Fruit fly (Drosophila melanogaster) whole organism, embryonic: ENCODE measurements around the gene kraken.
A peak's percentile ranks its signal among the peaks of the same experiment; 100 is the strongest.

ENCODE experiments used
- Adf1 ChIP-seq: fragments of 200-800 bp; sonication (Bioruptor generic); IDR thresholded peaks from 2 replicates; pipeline ENCODE4 v1.3.6; 2022; ENCODE audit warnings: missing biosample characterization, missing genetic modification characterization
- Atf6 ChIP-seq: fragments of 200-800 bp; sonication (Bioruptor generic); IDR thresholded peaks from 2 replicates; pipeline ENCODE4 v1.3.6; 2022; ENCODE audit warnings: missing biosample characterization, missing genetic modification characterization
- Bdp1 ChIP-seq: fragments of 200-800 bp; sonication (Bioruptor generic); optimal IDR thresholded peaks from 3 replicates; lab custom pipeline; 2016; ENCODE audit warnings: missing biosample characterization, missing genetic modification characterization
- Blimp-1 ChIP-seq: fragments of 200-800 bp; sonication (Bioruptor generic); optimal IDR thresholded peaks from 3 replicates; lab custom pipeline; 2018; ENCODE audit warnings: missing biosample characterization, missing genetic modification characterization, mild to moderate bottlenecking, moderate library complexity, missing genetic modification reagents
- CG11093 ChIP-seq: fragments of 200-800 bp; sonication (Bioruptor generic); IDR thresholded peaks from 3 replicates; pipeline ENCODE4 v1.3.6; 2022; ENCODE audit warnings: missing biosample characterization, missing genetic modification characterization
- CG16815 ChIP-seq: fragments of 200-800 bp; sonication (Bioruptor generic); optimal IDR thresholded peaks from 3 replicates; lab custom pipeline; 2017; ENCODE audit warnings: missing biosample characterization, mild to moderate bottlenecking, missing genetic modification characterization
- CG18011 ChIP-seq: fragments of 200-800 bp; sonication (Bioruptor generic); optimal IDR thresholded peaks from 2 replicates; lab custom pipeline; 2017; ENCODE audit warnings: missing biosample characterization, missing genetic modification characterization, mild to moderate bottlenecking, moderate library complexity, missing genotype
- CG18764 ChIP-seq: fragments of 200-800 bp; sonication (Bioruptor generic); optimal IDR thresholded peaks from 3 replicates; lab custom pipeline; 2016; ENCODE audit warnings: missing biosample characterization, missing genetic modification characterization
- CG32772 ChIP-seq: fragments of 200-800 bp; sonication (Bioruptor generic); IDR thresholded peaks from 2 replicates; pipeline ENCODE4 v1.3.6; 2022; ENCODE audit warnings: missing biosample characterization, missing genetic modification characterization
- CG33557 ChIP-seq: fragments of 200-800 bp; sonication (Bioruptor generic); optimal IDR thresholded peaks from 2 replicates; lab custom pipeline; 2019; ENCODE audit warnings: missing biosample characterization, mild to moderate bottlenecking, missing genetic modification characterization, moderate library complexity
- CG4820 ChIP-seq: fragments of 200-800 bp; sonication (Bioruptor generic); optimal IDR thresholded peaks from 3 replicates; lab custom pipeline; 2016; ENCODE audit warnings: missing biosample characterization, missing genetic modification characterization
- CG6175 ChIP-seq: fragments of 200-800 bp; sonication (Bioruptor generic); IDR thresholded peaks from 3 replicates; pipeline ENCODE4 v1.3.6; 2022; ENCODE audit warnings: missing biosample characterization, missing genetic modification characterization
- CG7839 ChIP-seq: fragments of 200-800 bp; sonication (Bioruptor generic); optimal IDR thresholded peaks from 3 replicates; lab custom pipeline; 2018; ENCODE audit warnings: missing biosample characterization, mild to moderate bottlenecking, missing genetic modification characterization, moderate library complexity
- CG8089 ChIP-seq: fragments of 200-800 bp; sonication (Bioruptor generic); optimal IDR thresholded peaks from 3 replicates; lab custom pipeline; 2016; ENCODE audit warnings: missing biosample characterization, missing genetic modification characterization
- CG8944 ChIP-seq: fragments of 200-800 bp; sonication (Bioruptor generic); optimal IDR thresholded peaks from 3 replicates; lab custom pipeline; 2016; ENCODE audit warnings: missing biosample characterization, missing genetic modification characterization
- CG9215 ChIP-seq: fragments of 200-800 bp; sonication (Bioruptor generic); IDR thresholded peaks from 2 replicates; pipeline ENCODE4 v1.3.6; 2022; ENCODE audit warnings: missing biosample characterization, missing genetic modification characterization
- CG9876 ChIP-seq: fragments of 200-800 bp; sonication (Bioruptor generic); optimal IDR thresholded peaks from 2 replicates; lab custom pipeline; 2016; ENCODE audit warnings: missing biosample characterization, missing genetic modification characterization
- Chrac-16 ChIP-seq: fragments of 200-800 bp; sonication (Bioruptor generic); optimal IDR thresholded peaks from 3 replicates; lab custom pipeline; 2016; ENCODE audit warnings: missing biosample characterization, missing genetic modification characterization
- D19B ChIP-seq: fragments of 200-800 bp; sonication (Bioruptor generic); optimal IDR thresholded peaks from 2 replicates; lab custom pipeline; 2017; ENCODE audit warnings: missing biosample characterization, mild to moderate bottlenecking, missing genetic modification characterization
- Dad ChIP-seq: fragments of 200-800 bp; sonication (Bioruptor generic); optimal IDR thresholded peaks from 3 replicates; lab custom pipeline; 2016; ENCODE audit warnings: missing biosample characterization, missing genetic modification characterization
- Dip2 ChIP-seq: fragments of 200-800 bp; sonication (Bioruptor generic); IDR thresholded peaks from 2 replicates; pipeline ENCODE4 v1.3.6; 2022; ENCODE audit warnings: missing biosample characterization, missing genetic modification characterization
- Dip3 ChIP-seq: fragments of 200-800 bp; sonication (Bioruptor generic); optimal IDR thresholded peaks from 3 replicates; lab custom pipeline; 2016; ENCODE audit warnings: missing biosample characterization, missing genetic modification characterization
- Drgx ChIP-seq: fragments of 200-800 bp; sonication (Bioruptor generic); IDR thresholded peaks from 2 replicates; pipeline ENCODE4 v1.3.6; 2022; ENCODE audit warnings: missing biosample characterization, missing genetic modification characterization
- Mes4 ChIP-seq: fragments of 200-800 bp; sonication (Bioruptor generic); optimal IDR thresholded peaks from 2 replicates; lab custom pipeline; 2016; ENCODE audit warnings: missing biosample characterization, missing genetic modification characterization
- Oaz ChIP-seq: fragments of 200-800 bp; sonication (Bioruptor generic); IDR thresholded peaks from 2 replicates; pipeline ENCODE4 v1.3.6; 2022; ENCODE audit warnings: missing biosample characterization, missing genetic modification characterization
- PHDP ChIP-seq: fragments of 200-800 bp; sonication (Bioruptor generic); optimal IDR thresholded peaks from 3 replicates; lab custom pipeline; 2018; ENCODE audit warnings: missing biosample characterization, mild to moderate bottlenecking, missing genetic modification characterization, moderate library complexity
- Poxn ChIP-seq: fragments of 200-800 bp; sonication (Bioruptor generic); IDR thresholded peaks from 2 replicates; pipeline ENCODE4 v1.3.6; 2022; ENCODE audit warnings: missing biosample characterization, missing genetic modification characterization
- Ptx1 ChIP-seq: fragments of 200-800 bp; sonication (Bioruptor generic); IDR thresholded peaks from 2 replicates; pipeline ENCODE4 v1.3.6; 2022; ENCODE audit warnings: missing biosample characterization, missing genetic modification characterization
- Side ChIP-seq: fragments of 200-800 bp; sonication (Bioruptor generic); optimal IDR thresholded peaks from 2 replicates; lab custom pipeline; 2016; ENCODE audit warnings: missing biosample characterization, missing genetic modification characterization
- Sox102F ChIP-seq: fragments of 200-800 bp; sonication (Bioruptor generic); optimal IDR thresholded peaks from 2 replicates; lab custom pipeline; 2018; ENCODE audit warnings: missing biosample characterization, mild to moderate bottlenecking, missing genetic modification characterization, moderate library complexity
- Xbp1 ChIP-seq: fragments of 200-800 bp; sonication (Bioruptor generic); optimal IDR thresholded peaks from 3 replicates; lab custom pipeline; 2016; ENCODE audit warnings: missing biosample characterization, mild to moderate bottlenecking, missing genetic modification characterization
- chif ChIP-seq, 2 experiments: fragments of 200-800 bp; sonication (Bioruptor generic); optimal IDR thresholded peaks; 3 replicates each; lab custom pipeline; 2016; ENCODE audit warnings: missing biosample characterization in 2 of 2, missing genetic modification characterization in 2 of 2
- da ChIP-seq: fragments of 200-800 bp; sonication (Bioruptor generic); optimal IDR thresholded peaks from 2 replicates; lab custom pipeline; 2016; ENCODE audit warnings: missing biosample characterization, missing genetic modification characterization
- dmrt11E ChIP-seq: fragments of 200-800 bp; sonication (Bioruptor generic); optimal IDR thresholded peaks from 3 replicates; lab custom pipeline; 2018; ENCODE audit warnings: missing biosample characterization, mild to moderate bottlenecking, missing genetic modification characterization, moderate library complexity
- dmrt99B ChIP-seq: fragments of 200-800 bp; sonication (Bioruptor generic); optimal IDR thresholded peaks from 2 replicates; lab custom pipeline; 2018; ENCODE audit warnings: missing biosample characterization, mild to moderate bottlenecking, missing genetic modification characterization, moderate library complexity
- dysf ChIP-seq: fragments of 200-800 bp; sonication (Bioruptor generic); IDR thresholded peaks from 3 replicates; pipeline ENCODE4 v1.3.6; 2022; ENCODE audit warnings: missing biosample characterization, missing genetic modification characterization
- fd64A ChIP-seq: fragments of 200-800 bp; sonication (Bioruptor generic); optimal IDR thresholded peaks from 3 replicates; lab custom pipeline; 2018; ENCODE audit warnings: missing biosample characterization, mild to moderate bottlenecking, missing genetic modification characterization
- gsb ChIP-seq: fragments of 200-800 bp; sonication (Bioruptor generic); IDR thresholded peaks from 2 replicates; pipeline ENCODE4 v1.3.6; 2022; ENCODE audit warnings: missing biosample characterization, missing genetic modification characterization
- gsb-n ChIP-seq: fragments of 200-800 bp; sonication (Bioruptor generic); optimal IDR thresholded peaks from 3 replicates; lab custom pipeline; 2018; ENCODE audit warnings: missing biosample characterization, mild to moderate bottlenecking, missing genetic modification characterization
- jumu ChIP-seq: fragments of 200-800 bp; sonication (Bioruptor generic); optimal IDR thresholded peaks from 3 replicates; lab custom pipeline; 2016; ENCODE audit warnings: missing biosample characterization, missing genetic modification characterization
- kni ChIP-seq: fragments of 200-800 bp; sonication (Bioruptor generic); optimal IDR thresholded peaks from 3 replicates; lab custom pipeline; 2017; ENCODE audit warnings: mild to moderate bottlenecking, missing biosample characterization, missing genetic modification reagents, missing genetic modification characterization
- mam ChIP-seq: fragments of 200-800 bp; sonication (Bioruptor generic); optimal IDR thresholded peaks from 3 replicates; lab custom pipeline; 2016; ENCODE audit warnings: missing biosample characterization, missing genetic modification characterization
- nom ChIP-seq: fragments of 200-800 bp; sonication (Bioruptor generic); optimal IDR thresholded peaks from 2 replicates; lab custom pipeline; 2017; ENCODE audit warnings: missing biosample characterization, missing genetic modification characterization, mild to moderate bottlenecking, moderate library complexity, missing genetic modification reagents
- ranshi ChIP-seq: fragments of 200-800 bp; sonication (Bioruptor generic); IDR thresholded peaks from 2 replicates; pipeline ENCODE4 v1.3.6; 2022; ENCODE audit warnings: missing biosample characterization, missing genetic modification characterization
- sc ChIP-seq, 3 experiments: fragments of >200 bp in 2 of 3; fragments of 200-800 bp in 1 of 3; sonication (Bioruptor generic) in 1 of 3; optimal IDR thresholded peaks; 2 replicates in 2 of 3; 3 replicates in 1 of 3; lab custom pipeline; 2017; ENCODE audit warnings: mild to moderate bottlenecking in 1 of 3, missing biosample characterization in 1 of 3, missing genetic modification characterization in 1 of 3, missing genetic modification reagents in 1 of 3
- sens ChIP-seq: fragments of 200-800 bp; sonication (Bioruptor generic); peaks from one replicate; lab custom pipeline; 2016; ENCODE audit warnings: missing biosample characterization, missing genetic modification characterization
- slbo ChIP-seq: fragments of 200-800 bp; sonication (Bioruptor generic); IDR thresholded peaks from 2 replicates; pipeline ENCODE4 v1.3.6; 2022; ENCODE audit warnings: missing biosample characterization, missing genetic modification characterization
- slou ChIP-seq: fragments of 200-800 bp; sonication (Bioruptor generic); optimal IDR thresholded peaks from 3 replicates; lab custom pipeline; 2016; ENCODE audit warnings: missing biosample characterization, missing genetic modification characterization
- slp2 ChIP-seq: fragments of 200-800 bp; sonication (Bioruptor generic); optimal IDR thresholded peaks from 2 replicates; lab custom pipeline; 2016; ENCODE audit warnings: missing biosample characterization, missing genetic modification characterization
- tio ChIP-seq: fragments of 200-800 bp; sonication (Bioruptor generic); optimal IDR thresholded peaks from 2 replicates; lab custom pipeline; 2017; ENCODE audit warnings: missing biosample characterization, missing genetic modification characterization, inconsistent platforms
- twi ChIP-seq: fragments of 200-800 bp; optimal IDR thresholded peaks from 2 replicates; lab custom pipeline; 2019; ENCODE audit warnings: missing biosample characterization, mild to moderate bottlenecking, missing genetic modification characterization, moderate library complexity
- usp ChIP-seq: fragments of >200 bp; optimal IDR thresholded peaks from 2 replicates; lab custom pipeline; 2017; ENCODE audit warnings: missing biosample characterization, missing genetic modification characterization

kraken gene

DNA sequence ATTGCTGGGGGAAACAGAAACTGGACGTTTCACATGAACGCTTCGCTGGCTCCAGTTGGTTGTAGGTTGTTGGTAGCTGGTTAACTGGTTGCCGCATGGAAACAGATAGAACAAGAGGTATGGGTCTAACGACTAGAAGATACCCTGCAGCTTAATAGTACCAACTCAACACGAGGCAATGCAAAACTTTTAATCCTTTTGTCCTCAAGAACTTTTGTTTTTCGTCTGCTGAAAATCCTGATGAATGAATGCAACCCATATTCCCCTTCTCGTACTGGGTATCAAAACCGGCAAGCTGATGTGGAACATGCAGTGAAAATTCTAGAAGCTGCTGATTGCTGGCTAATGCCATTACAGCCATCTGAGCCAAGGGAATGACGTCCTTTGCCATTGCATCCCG is 14.6 kb upstream of the kraken start (continued):
- TF ChIP-seq CG9215 (GFP tag; lab: Robert Waterston, UW) (no peak), Ptx1 (GFP tag; lab: Robert Waterston, UW) (0 out of 2 replicates have a peak, but pooled peaks have one; percentile 9), Side (no peak), usp (no peak), Oaz (GFP tag; lab: Robert Waterston, UW) (0 out of 2 replicates have a peak, but pooled peaks have one; percentile 15), gsb-n (tag; lab: Kevin White, UChicago) (no peak), Chrac-16 (GFP tag; lab: Kevin White, UChicago) (peak; percentile 58), nom (GFP tag; lab: Kevin White, UChicago) (no peak), Atf6 (peak; percentile 27; the same call in 1 of the 2 replicates), slbo (peak; percentile 74), CG8944 (GFP tag; lab: Kevin White, UChicago) (peak; percentile 52), CG4820 (GFP tag; lab: Kevin White, UChicago) (no peak), Adf1 (GFP tag; lab: Robert Waterston, UW) (no peak), ranshi (GFP tag; lab: Robert Waterston, UW) (peak; percentile 40; the same call in 1 of the 2 replicates), dmrt11E (peak; percentile 8), fd64A (GFP tag; lab: Kevin White, UChicago) (no peak), D19B (peak; percentile 41), sc (optimal IDR thresholded peaks at IDR 0.05; lab: Kevin White, UChicago) (no peak), sc (GFP tag; optimal IDR thresholded peaks at IDR 0.05; lab: Kevin White, UChicago) (peak; percentile 58), CG6175 (GFP tag; lab: Robert Waterston, UW) (no peak), CG7839 (peak; percentile 45), PHDP (tag; lab: Kevin White, UChicago) (peak; percentile 53), CG18011 (no peak), jumu (GFP tag; lab: Kevin White, UChicago) (peak; percentile 42), CG32772 (0 out of 2 replicates have a peak, but pooled peaks have one; percentile 9), Mes4 (peak; percentile 33), da (no peak), Xbp1 (GFP tag; lab: Kevin White, UChicago) (peak; percentile 73), dysf (0 out of 3 replicates have a peak, but pooled peaks have one; percentile 13), Blimp-1 (GFP tag; lab: Kevin White, UChicago) (peak; percentile 6), CG33557 (GFP tag; lab: Kevin White, UChicago) (no peak), Poxn (GFP tag; lab: Robert Waterston, UW) (no peak), mam (GFP tag; lab: Kevin White, UChicago) (peak; percentile 32), Sox102F (GFP tag; lab: Kevin White, UChicago) (peak; percentile 67), gsb (no peak), Dad (GFP tag; lab: Kevin White, UChicago) (no peak), CG9876 (peak; percentile 54), twi (tag; lab: Kevin White, UChicago) (no peak), dmrt99B (tag; lab: Kevin White, UChicago) (peak; percentile 35), CG18764 (GFP tag; lab: Kevin White, UChicago) (no peak), sens (GFP tag; lab: Kevin White, UChicago) (peak; percentile 89), CG8089 (GFP tag; lab: Kevin White, UChicago) (peak; percentile 11), Bdp1 (peak; percentile 26), CG16815 (GFP tag; lab: Kevin White, UChicago) (peak; percentile 39), CG11093 (GFP tag; lab: Robert Waterston, UW) (no peak), slp2 (GFP tag; lab: Kevin White, UChicago) (no peak), Dip2 (GFP tag; lab: Robert Waterston, UW) (no peak), tio (GFP tag; lab: Kevin White, UChicago) (peak; percentile 29), Drgx (GFP tag; lab: Robert Waterston, UW) (peak; percentile 89), chif (GFP tag; optimal IDR thresholded peaks at IDR 0.05; lab: Kevin White, UChicago) (peak; percentile 51 to 54), kni (GFP tag; lab: Kevin White, UChicago) (no peak), slou (GFP tag; lab: Kevin White, UChicago) (no peak), Dip3 (GFP tag; lab: Kevin White, UChicago) (peak; percentile 28)
